Worm (Caenorhabditis elegans) whole organism, L4 larva: ENCODE measurements around the gene hic-1.
A peak's percentile ranks its signal among the peaks of the same experiment; 100 is the strongest.

Experiments used
- D1046.2 ChIP-seq: fragments of 200-800 bp; sonication (Bioruptor generic); IDR thresholded peaks from 2 replicates; pipeline ENCODE4 v1.3.6; 2022; ENCODE audit warnings: missing genetic modification characterization, missing compliant biosample characterization
- F10B5.3 ChIP-seq: sonication (generic microtip); optimal IDR thresholded peaks from 2 replicates; lab custom pipeline; 2016; ENCODE audit warnings: mild to moderate bottlenecking, missing genetic modification characterization, missing compliant biosample characterization
- F37D6.2 ChIP-seq: sonication (generic microtip); optimal IDR thresholded peaks from 2 replicates; lab custom pipeline; 2016; ENCODE audit warnings: mild to moderate bottlenecking, missing genetic modification characterization, missing compliant biosample characterization
- F44E2.7 ChIP-seq: fragments of 200-800 bp; sonication (Bioruptor generic); IDR thresholded peaks from 2 replicates; pipeline ENCODE4 v2.1.2; 2022; ENCODE audit warnings: missing genetic modification characterization, missing compliant biosample characterization
- T20F7.1 ChIP-seq: fragments of 200-800 bp; sonication (Bioruptor generic); optimal IDR thresholded peaks from 2 replicates; lab custom pipeline; 2018; ENCODE audit warnings: mild to moderate bottlenecking, missing genetic modification characterization, missing compliant biosample characterization
- Y48G9A.11 ChIP-seq: fragments of 200-800 bp; sonication (Bioruptor generic); IDR thresholded peaks from 2 replicates; pipeline ENCODE4 v1.3.6; 2022; ENCODE audit warnings: missing genetic modification reagents, missing genetic modification characterization, missing compliant biosample characterization
- Y5F2A.4 ChIP-seq: fragments of 200-800 bp; sonication (Bioruptor generic); optimal IDR thresholded peaks from 2 replicates; lab custom pipeline; 2018; ENCODE audit warnings: mild to moderate bottlenecking, missing genetic modification characterization, missing compliant biosample characterization
- Y75B8A.6 ChIP-seq: fragments of 200-800 bp; sonication (Bioruptor generic); IDR thresholded peaks from 2 replicates; pipeline ENCODE4 v1.3.6; 2022; ENCODE audit warnings: missing genetic modification reagents, missing genetic modification characterization, missing compliant biosample characterization
- ZK337.2 ChIP-seq: fragments of 200-800 bp; sonication (Bioruptor generic); IDR thresholded peaks from 2 replicates; pipeline ENCODE4 v1.3.6; 2022; ENCODE audit warnings: missing genetic modification reagents, missing genetic modification characterization, missing compliant biosample characterization
- ZK546.5 ChIP-seq, 2 experiments: sonication (generic microtip); optimal IDR thresholded peaks; 2 replicates each; lab custom pipeline; 2017; ENCODE audit warnings: missing biosample characterization in 2 of 2, missing genetic modification characterization in 2 of 2
- aha-1 ChIP-seq: fragments of 150-350 bp; peaks from one replicate; lab custom pipeline; 2014; ENCODE audit warnings: missing biosample characterization, missing genetic modification characterization
- ama-1 ChIP-seq: fragments of 150-350 bp; optimal IDR thresholded peaks from 2 replicates; lab custom pipeline; 2014; ENCODE audit warnings: inconsistent platforms, mixed read lengths
- attf-4 ChIP-seq: sonication (generic microtip); optimal IDR thresholded peaks from 3 replicates; lab custom pipeline; 2017; ENCODE audit warnings: missing biosample characterization, missing genetic modification characterization
- ceh-28 ChIP-seq: fragments of 150-350 bp; optimal IDR thresholded peaks from 2 replicates; lab custom pipeline; 2014; ENCODE audit warnings: missing biosample characterization, missing genetic modification reagents, missing genetic modification characterization
- ceh-82 ChIP-seq: sonication (generic microtip); optimal IDR thresholded peaks from 2 replicates; lab custom pipeline; 2017; ENCODE audit warnings: missing biosample characterization, missing genetic modification characterization
- ctbp-1 ChIP-seq: fragments of 200-800 bp; sonication (Bioruptor generic); IDR thresholded peaks from 2 replicates; pipeline ENCODE4 v1.3.6; 2022; ENCODE audit warnings: missing genetic modification reagents, missing genetic modification characterization, missing compliant biosample characterization
- daf-8 ChIP-seq: fragments of 200-800 bp; sonication (Bioruptor generic); IDR thresholded peaks from 2 replicates; pipeline ENCODE4 v1.3.6; 2022; ENCODE audit warnings: missing genetic modification characterization, missing compliant biosample characterization
- dmd-6 ChIP-seq: fragments of 200-800 bp; sonication (Bioruptor generic); IDR thresholded peaks from 2 replicates; pipeline ENCODE4 v1.3.6; 2022; ENCODE audit warnings: missing genetic modification reagents, missing genetic modification characterization, missing compliant biosample characterization
- dmd-9 ChIP-seq: fragments of 200-800 bp; sonication (Bioruptor generic); IDR thresholded peaks from 2 replicates; pipeline ENCODE4 v1.3.6; 2022; ENCODE audit warnings: missing genetic modification reagents, missing genetic modification characterization, missing compliant biosample characterization
- duxl-1 ChIP-seq: sonication (generic microtip); optimal IDR thresholded peaks from 2 replicates; lab custom pipeline; 2016; ENCODE audit warnings: mild to moderate bottlenecking, missing genetic modification characterization, moderate library complexity, missing compliant biosample characterization; ENCODE audit not compliant: poor library complexity
- dve-1 ChIP-seq: sonication (generic microtip); optimal IDR thresholded peaks from 2 replicates; lab custom pipeline; 2017; ENCODE audit warnings: antibody characterized with exemption, mild to moderate bottlenecking, missing genetic modification characterization, missing compliant biosample characterization; ENCODE audit not compliant: insufficient read depth
- egl-43 ChIP-seq: fragments of 200-800 bp; sonication (Bioruptor generic); IDR thresholded peaks from 2 replicates; pipeline ENCODE4 v1.3.6; 2022; ENCODE audit warnings: missing genetic modification reagents, missing genetic modification characterization, missing compliant biosample characterization
- fkh-10 ChIP-seq: fragments of 150-350 bp; optimal IDR thresholded peaks from 2 replicates; lab custom pipeline; 2014; ENCODE audit warnings: missing biosample characterization, missing genetic modification reagents, missing genetic modification characterization
- fos-1 ChIP-seq: fragments of 150-350 bp; optimal IDR thresholded peaks from 2 replicates; lab custom pipeline; 2014; ENCODE audit warnings: missing biosample characterization, missing genetic modification characterization
- hlh-11 ChIP-seq: fragments of 200-800 bp; sonication (Bioruptor generic); optimal IDR thresholded peaks from 2 replicates; lab custom pipeline; 2018; ENCODE audit warnings: mild to moderate bottlenecking, missing genetic modification characterization, missing compliant biosample characterization
- lin-1 ChIP-seq: fragments of 200-800 bp; sonication (Bioruptor generic); IDR thresholded peaks from 2 replicates; pipeline ENCODE4 v1.3.6; 2022; ENCODE audit warnings: missing genetic modification reagents, missing genetic modification characterization, missing compliant biosample characterization
- lin-15B ChIP-seq: fragments of 150-350 bp; sonication (generic microtip); optimal IDR thresholded peaks from 3 replicates; lab custom pipeline; 2014; ENCODE audit warnings: missing biosample characterization, missing genetic modification characterization
- lin-39 ChIP-seq: fragments of 150-350 bp; optimal IDR thresholded peaks from 2 replicates; lab custom pipeline; 2014; ENCODE audit warnings: missing biosample characterization, missing genetic modification reagents, missing genetic modification characterization
- lsy-2 ChIP-seq, 2 experiments: fragments of 150-350 bp in 1 of 2; sonication (generic microtip) in 1 of 2; optimal IDR thresholded peaks; 2 replicates each; lab custom pipeline; 2014 to 2017; ENCODE audit warnings: missing biosample characterization in 2 of 2, missing genetic modification characterization in 2 of 2
- madf-9 ChIP-seq: fragments of 200-800 bp; sonication (Bioruptor generic); conservative IDR thresholded peaks from 2 replicates; pipeline ENCODE4 v1.3.6; 2022; ENCODE audit warnings: missing genetic modification reagents, missing genetic modification characterization, missing compliant biosample characterization
- mdt-29 ChIP-seq: fragments of 200-800 bp; sonication (Bioruptor generic); IDR thresholded peaks from 2 replicates; pipeline ENCODE4 v1.3.6; 2022; ENCODE audit warnings: missing genetic modification reagents, missing genetic modification characterization, missing compliant biosample characterization
- mep-1 ChIP-seq: fragments of 150-350 bp; sonication (generic microtip); optimal IDR thresholded peaks from 3 replicates; lab custom pipeline; 2014; ENCODE audit warnings: missing biosample characterization, missing genetic modification characterization
- mes-2 ChIP-seq: sonication (generic microtip); optimal IDR thresholded peaks from 2 replicates; lab custom pipeline; 2016; ENCODE audit warnings: missing genotype, mild to moderate bottlenecking, missing genetic modification characterization, missing compliant biosample characterization; ENCODE audit not compliant: poor library complexity, severe bottlenecking
- mxl-3 ChIP-seq: fragments of 200-800 bp; sonication (Bioruptor generic); optimal IDR thresholded peaks from 2 replicates; lab custom pipeline; 2018; ENCODE audit warnings: mild to moderate bottlenecking, missing genetic modification characterization, missing compliant biosample characterization
- nhr-10 ChIP-seq: fragments of 150-350 bp; optimal IDR thresholded peaks from 2 replicates; lab custom pipeline; 2014; ENCODE audit warnings: missing biosample characterization, missing genetic modification characterization
- nhr-28 ChIP-seq: fragments of 150-350 bp; optimal IDR thresholded peaks from 2 replicates; lab custom pipeline; 2014; ENCODE audit warnings: missing biosample characterization, missing genetic modification characterization
- nhr-42 ChIP-seq: fragments of 200-800 bp; sonication (Bioruptor generic); IDR thresholded peaks from 2 replicates; pipeline ENCODE4 v1.3.6; 2022; ENCODE audit warnings: missing genetic modification characterization, missing compliant biosample characterization
- nhr-48 ChIP-seq: sonication (generic microtip); optimal IDR thresholded peaks from 2 replicates; lab custom pipeline; 2016; ENCODE audit warnings: mild to moderate bottlenecking, missing genetic modification characterization, missing compliant biosample characterization
- pha-4 ChIP-seq, 2 experiments: fragments of 150-350 bp in 1 of 2; fragments of 200-800 bp in 1 of 2; sonication (Bioruptor generic) in 1 of 2; IDR thresholded peaks in 1 of 2; optimal IDR thresholded peaks in 1 of 2; 2 replicates each; pipeline versions ENCODE4 v1.3.6 to Lab custom; 2014 to 2022; ENCODE audit warnings: missing genetic modification characterization in 2 of 2, missing genetic modification reagents in 2 of 2, missing biosample characterization in 1 of 2, missing compliant biosample characterization in 1 of 2
- pqm-1 ChIP-seq: sonication (generic microtip); optimal IDR thresholded peaks from 2 replicates; lab custom pipeline; 2017; ENCODE audit warnings: missing biosample characterization, missing genetic modification characterization
- skn-1 ChIP-seq: fragments of 150-350 bp; optimal IDR thresholded peaks from 2 replicates; lab custom pipeline; 2014; ENCODE audit warnings: missing biosample characterization, missing genetic modification characterization
- spr-1 ChIP-seq: sonication (generic microtip); optimal IDR thresholded peaks from 2 replicates; lab custom pipeline; 2016; ENCODE audit warnings: mild to moderate bottlenecking, missing genetic modification characterization, missing compliant biosample characterization
- unc-130 ChIP-seq: sonication (generic microtip); optimal IDR thresholded peaks from 2 replicates; lab custom pipeline; 2016; ENCODE audit warnings: missing genetic modification reagents, missing genetic modification characterization, missing compliant biosample characterization
- unc-62 ChIP-seq, 3 experiments: fragments of 150-350 bp in 1 of 3; sonication (generic microtip); optimal IDR thresholded peaks in 2 of 3; peaks in 1 of 3; 1 replicate in 1 of 3; 2 replicates in 2 of 3; lab custom pipeline; 2014 to 2017; ENCODE audit warnings: missing biosample characterization in 3 of 3, missing genetic modification characterization in 3 of 3, missing genetic modification reagents in 3 of 3, missing genotype in 1 of 3
- zag-1 ChIP-seq: fragments of 150-350 bp; optimal IDR thresholded peaks from 2 replicates; lab custom pipeline; 2014; ENCODE audit warnings: missing biosample characterization, missing genetic modification characterization
- zfp-2 ChIP-seq: sonication (generic microtip); optimal IDR thresholded peaks from 2 replicates; lab custom pipeline; 2016; ENCODE audit warnings: mild to moderate bottlenecking, missing genetic modification characterization, missing compliant biosample characterization
- ztf-11 ChIP-seq: fragments of 150-350 bp; optimal IDR thresholded peaks from 2 replicates; lab custom pipeline; 2014; ENCODE audit warnings: missing biosample characterization, missing genetic modification characterization
- ztf-7 ChIP-seq: fragments of 150-350 bp; optimal IDR thresholded peaks from 2 replicates; lab custom pipeline; 2014; ENCODE audit warnings: missing biosample characterization, missing genetic modification characterization

Gene hic-1

DNA sequence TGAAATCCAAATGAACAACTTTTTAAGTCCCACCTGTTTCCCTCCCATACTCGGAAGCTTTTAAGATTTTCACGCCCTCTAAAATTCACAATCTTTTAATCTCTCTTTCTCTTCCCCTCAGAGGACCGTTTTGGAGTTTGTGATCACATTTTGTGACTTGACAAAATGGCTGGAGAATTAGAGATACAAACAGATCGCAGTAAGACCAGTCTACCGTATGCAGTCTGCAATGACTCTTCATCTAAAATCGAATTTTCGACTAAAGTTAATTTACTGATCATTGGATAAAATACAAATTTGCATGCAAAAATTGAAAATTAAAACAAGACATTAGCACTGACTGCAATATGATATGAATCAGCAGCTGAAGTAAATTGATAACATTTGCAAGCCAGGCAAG, 42.9 kb upstream of the hic-1 start (continued):
- TF ChIP-seq F37D6.2 (tag; lab: Kevin White, UChicago) (no peak), ama-1 (lab: Kevin White, UChicago) (no peak), zag-1 (tag; lab: Kevin White, UChicago) (no peak), D1046.2 (GFP tag; lab: Robert Waterston, UW) (no peak), mxl-3 (no peak), zfp-2 (tag; lab: Kevin White, UChicago) (no peak), ztf-7 (tag; lab: Kevin White, UChicago) (no peak), daf-8 (GFP tag; lab: Robert Waterston, UW) (no peak), duxl-1 (no peak), mes-2 (no peak), egl-43 (GFP tag; lab: Robert Waterston, UW) (no peak), spr-1 (tag; lab: Kevin White, UChicago) (no peak), T20F7.1 (GFP tag; lab: Kevin White, UChicago) (peak; percentile 4), hlh-11 (tag; lab: Kevin White, UChicago) (no peak), nhr-10 (peak; percentile 1), Y75B8A.6 (GFP tag; lab: Robert Waterston, UW) (no peak), attf-4 (no peak), unc-62 (GFP tag; optimal IDR thresholded peaks at IDR 0.05 in 1 of 2; lab: Kevin White, UChicago) (no peak), unc-62 (tag; optimal IDR thresholded peaks at IDR 0.05; lab: Kevin White, UChicago) (no peak), lin-39 (no peak), fkh-10 (GFP tag; lab: Kevin White, UChicago) (no peak), Y5F2A.4 (no peak), pha-4 (GFP tag; IDR thresholded peaks at IDR 0.05; lab: Robert Waterston, UW) (no peak), pha-4 (tag; optimal IDR thresholded peaks at IDR 0.05; lab: Kevin White, UChicago) (no peak), dmd-6 (GFP tag; lab: Robert Waterston, UW) (no peak), nhr-42 (GFP tag; lab: Robert Waterston, UW) (no peak), ZK337.2 (GFP tag; lab: Robert Waterston, UW) (no peak), ZK546.5 (tag; optimal IDR thresholded peaks at IDR 0.05; lab: Kevin White, UChicago) (no peak)
- TF ChIP-seq, all 104 proteins: peak for 8

DNA sequence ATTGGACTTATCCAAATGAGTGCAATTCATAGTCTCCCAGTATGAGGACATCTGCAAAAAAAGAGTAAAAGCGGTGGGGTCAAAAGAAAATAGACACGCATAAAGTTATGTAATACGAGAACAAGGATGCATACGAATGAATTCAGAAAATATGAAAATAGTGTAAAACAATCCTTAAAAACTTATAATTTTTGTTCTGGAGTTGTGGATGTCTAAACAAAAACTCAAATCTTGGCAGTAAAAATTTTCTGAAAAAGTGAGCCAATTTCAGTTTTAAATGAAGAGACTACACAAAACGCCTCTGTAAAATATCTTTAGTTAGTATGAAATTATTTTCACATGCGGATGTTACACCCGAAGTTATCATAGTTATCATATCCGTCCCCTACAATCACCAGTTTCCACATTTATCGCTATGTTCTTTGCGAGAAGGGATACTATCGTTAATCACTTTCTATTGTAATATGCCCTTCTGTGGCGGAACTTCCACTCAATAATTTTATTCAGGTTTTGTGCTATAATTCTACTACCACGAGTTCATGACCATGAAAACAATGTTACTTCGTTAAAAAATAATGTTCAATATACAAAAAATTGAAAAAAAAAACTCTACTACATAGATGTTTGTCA, 42.1 kb upstream of the hic-1 start, which contains the start of gene nhr-120:
nhr-120 (minus strand) TSS at position 51 of the 630 bp plus-strand sequence.
- TF ChIP-seq aha-1 (tag; lab: Kevin White, UChicago), result peak; percentile 49
- no peak for TF ChIP-seq ZK337.2 (GFP tag; lab: Robert Waterston, UW)

DNA sequence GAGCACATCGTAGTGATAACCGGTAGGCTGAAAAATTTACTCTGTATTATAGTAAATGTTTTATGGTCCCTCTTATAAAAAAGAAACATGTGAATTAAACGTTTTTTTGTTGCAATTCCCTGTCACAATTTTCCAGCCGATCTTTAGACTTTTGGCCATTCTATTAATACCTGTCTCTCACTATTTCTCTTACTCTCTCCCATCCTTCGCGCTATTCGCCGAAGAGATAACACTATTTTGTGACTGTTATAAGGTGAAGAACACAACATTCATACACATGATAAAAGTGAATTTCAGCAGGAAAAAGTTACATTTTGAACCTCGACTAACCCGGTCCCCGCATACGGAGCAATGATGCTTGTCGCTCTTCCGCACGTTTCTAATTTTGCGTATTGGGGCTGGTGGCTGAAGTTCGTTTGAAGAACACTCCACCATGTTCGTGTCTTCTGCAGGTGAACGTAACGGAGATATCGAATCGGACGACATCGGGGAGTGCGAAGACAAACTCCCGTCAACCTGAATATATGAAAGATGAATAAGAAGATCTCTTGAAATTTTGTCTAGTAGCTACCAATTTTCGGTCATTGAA, 40.4 kb upstream of the hic-1 start:
- TF ChIP-seq nhr-48 (tag; lab: Kevin White, UChicago), result peak; percentile 4
- no peak for TF ChIP-seq Y48G9A.11 (GFP tag; lab: Robert Waterston, UW)
- TF ChIP-seq mdt-29 (GFP tag; lab: Robert Waterston, UW), result no peak
- TF ChIP-seq unc-130 (GFP tag; lab: Kevin White, UChicago), result no peak
- TF ChIP-seq fos-1 (tag; lab: Kevin White, UChicago), result no peak
- TF ChIP-seq dmd-9 (GFP tag; lab: Robert Waterston, UW), result no peak
- no peak for TF ChIP-seq lin-1 (GFP tag; lab: Robert Waterston, UW)
- no peak for TF ChIP-seq ztf-11 (tag; lab: Kevin White, UChicago)
- TF ChIP-seq F44E2.7 (GFP tag; lab: Robert Waterston, UW), result no peak
- TF ChIP-seq attf-4, result no peak
- TF ChIP-seq skn-1, result no peak
- peak; percentile 42 for TF ChIP-seq mep-1 (tag; lab: Kevin White, UChicago)
- TF ChIP-seq madf-9 (GFP tag; lab: Robert Waterston, UW), result no peak
- TF ChIP-seq nhr-28 (tag; lab: Kevin White, UChicago), result peak; percentile 94
- no peak for TF ChIP-seq ctbp-1 (GFP tag; lab: Robert Waterston, UW)
- TF ChIP-seq ceh-82 (tag; lab: Kevin White, UChicago), result no peak
- no peak for TF ChIP-seq lsy-2 (tag; optimal IDR thresholded peaks at IDR 0.05; lab: Kevin White, UChicago)
- TF ChIP-seq F37D6.2 (tag; lab: Kevin White, UChicago), result no peak
- TF ChIP-seq ceh-28 (tag; lab: Kevin White, UChicago), result no peak
- peak; percentile 53 for TF ChIP-seq dve-1 (tag; lab: Kevin White, UChicago)
- TF ChIP-seq pqm-1 (tag; lab: Kevin White, UChicago), result peak; percentile 85
- TF ChIP-seq lin-39, result no peak
- TF ChIP-seq F10B5.3, result no peak
- no peak for TF ChIP-seq lin-15B (tag; lab: Kevin White, UChicago)
